Worm (Caenorhabditis elegans) whole organism, early embryonic: ENCODE results near the gene rde-1.

Experiments
- B0310.2 ChIP-seq: sonication (generic microtip); optimal IDR thresholded peaks from 2 replicates; lab custom pipeline; 2016; ENCODE audit warnings: mild to moderate bottlenecking, missing genetic modification characterization, missing compliant biosample characterization
- F13C5.2 ChIP-seq: sonication (generic microtip); optimal IDR thresholded peaks from 2 replicates; lab custom pipeline; 2017; ENCODE audit warnings: mild to moderate bottlenecking, missing genetic modification characterization, inconsistent platforms, missing compliant biosample characterization
- aly-1 ChIP-seq: sonication (generic microtip); optimal IDR thresholded peaks from 2 replicates; lab custom pipeline; 2016; ENCODE audit warnings: missing genetic modification characterization, missing compliant biosample characterization
- ama-1 ChIP-seq: fragments of 150-350 bp; optimal IDR thresholded peaks from 2 replicates; lab custom pipeline; 2014
- ceh-13 ChIP-seq: fragments of 200-800 bp; sonication (Bioruptor generic); optimal IDR thresholded peaks from 2 replicates; lab custom pipeline; 2018; ENCODE audit warnings: mild to moderate bottlenecking, missing genetic modification characterization, missing compliant biosample characterization
- ceh-36 ChIP-seq: sonication (generic microtip); optimal IDR thresholded peaks from 2 replicates; lab custom pipeline; 2016; ENCODE audit warnings: missing genetic modification characterization, inconsistent platforms, missing compliant biosample characterization
- ets-7 ChIP-seq: sonication (generic microtip); optimal IDR thresholded peaks from 2 replicates; lab custom pipeline; 2016; ENCODE audit warnings: missing genotype, missing genetic modification characterization, missing compliant biosample characterization
- flt-1 ChIP-seq: fragments of 200-800 bp; sonication (Bioruptor generic); IDR thresholded peaks from 2 replicates; pipeline ENCODE4 v1.3.6; 2022; ENCODE audit warnings: missing genetic modification characterization, missing compliant biosample characterization
- hmbx-1 ChIP-seq: sonication (generic microtip); optimal IDR thresholded peaks from 2 replicates; lab custom pipeline; 2016; ENCODE audit warnings: mild to moderate bottlenecking, missing genetic modification characterization, missing compliant biosample characterization
- hmg-4 ChIP-seq: fragments of 200-800 bp; sonication (Bioruptor generic); optimal IDR thresholded peaks from 2 replicates; lab custom pipeline; 2018; ENCODE audit warnings: mild to moderate bottlenecking, missing genetic modification characterization, missing compliant biosample characterization
- hnd-1 ChIP-seq: sonication (generic microtip); optimal IDR thresholded peaks from 2 replicates; lab custom pipeline; 2016; ENCODE audit warnings: missing genetic modification characterization, missing compliant biosample characterization
- pes-1 ChIP-seq: fragments of 200-800 bp; sonication (Bioruptor generic); IDR thresholded peaks from 2 replicates; pipeline ENCODE4 v1.3.6; 2022; ENCODE audit warnings: missing genetic modification reagents, missing genetic modification characterization, missing compliant biosample characterization
- scrt-1 ChIP-seq: fragments of 200-800 bp; sonication (Bioruptor generic); IDR thresholded peaks from 2 replicates; pipeline ENCODE4 v1.3.6; 2022; ENCODE audit warnings: missing genetic modification characterization, missing compliant biosample characterization
- sea-1 ChIP-seq: fragments of 200-800 bp; sonication (Bioruptor generic); conservative IDR thresholded peaks from 2 replicates; pipeline ENCODE4 v1.3.6; 2022; ENCODE audit warnings: missing genetic modification characterization, missing compliant biosample characterization
- tbx-11 ChIP-seq: fragments of 200-800 bp; sonication (Bioruptor generic); IDR thresholded peaks from 2 replicates; pipeline ENCODE4 v1.3.6; 2022; ENCODE audit warnings: missing genetic modification characterization, missing compliant biosample characterization
- tbx-37 ChIP-seq: fragments of 200-800 bp; sonication (Bioruptor generic); conservative IDR thresholded peaks from 2 replicates; pipeline ENCODE4 v1.3.6; 2022; ENCODE audit warnings: missing genetic modification reagents, missing genetic modification characterization, missing compliant biosample characterization
- tra-4 ChIP-seq: sonication (generic microtip); optimal IDR thresholded peaks from 2 replicates; lab custom pipeline; 2017; ENCODE audit warnings: missing genetic modification characterization, missing compliant biosample characterization

Gene rde-1

ce11 chrV:10023062-10023536 is 31.7 kb upstream of the rde-1 start:
- no peak for TF ChIP-seq hnd-1 (tag; lab: Kevin White, UChicago)
- no peak for TF ChIP-seq pes-1 (GFP tag; lab: Robert Waterston, UW)
- TF ChIP-seq aly-1 (tag; lab: Kevin White, UChicago), result no peak
- TF ChIP-seq flt-1 (GFP tag; lab: Robert Waterston, UW), result no peak
- no peak for TF ChIP-seq tbx-11 (GFP tag; lab: Robert Waterston, UW)
- no peak for TF ChIP-seq F13C5.2 (tag; lab: Kevin White, UChicago)
- no peak for TF ChIP-seq ceh-13 (GFP tag; lab: Kevin White, UChicago)
- TF ChIP-seq ets-7 (tag; lab: Kevin White, UChicago), result no peak
- TF ChIP-seq hmg-4, result no peak
- TF ChIP-seq tbx-37, result no peak
- TF ChIP-seq tra-4 (tag; lab: Kevin White, UChicago), result no peak
- no peak for TF ChIP-seq ceh-36 (tag; lab: Kevin White, UChicago)
- no peak for TF ChIP-seq B0310.2
- TF ChIP-seq sea-1 (GFP tag; lab: Robert Waterston, UW), result no peak

ce11 chrV:10019934-10020333 is 28.5 kb upstream of the rde-1 start:
- no peak for TF ChIP-seq hnd-1 (tag; lab: Kevin White, UChicago)
- no peak for TF ChIP-seq scrt-1 (GFP tag; lab: Robert Waterston, UW)
- TF ChIP-seq ets-7 (tag; lab: Kevin White, UChicago), result no peak
- no peak for TF ChIP-seq flt-1 (GFP tag; lab: Robert Waterston, UW)
- no peak for TF ChIP-seq hmg-4
- TF ChIP-seq tbx-37, result no peak
- no peak for TF ChIP-seq B0310.2
- TF ChIP-seq ama-1, result no peak
- no peak for TF ChIP-seq hmbx-1
- no peak for TF ChIP-seq ceh-13 (GFP tag; lab: Kevin White, UChicago)
- no peak for TF ChIP-seq tra-4 (tag; lab: Kevin White, UChicago)
- TF ChIP-seq F13C5.2 (tag; lab: Kevin White, UChicago), result no peak
- TF ChIP-seq tbx-11 (GFP tag; lab: Robert Waterston, UW), result no peak
- TF ChIP-seq aly-1 (tag; lab: Kevin White, UChicago), result no peak
- TF ChIP-seq ceh-36 (tag; lab: Kevin White, UChicago), result no peak
- TF ChIP-seq pes-1 (GFP tag; lab: Robert Waterston, UW), result no peak
- no peak for TF ChIP-seq sea-1 (GFP tag; lab: Robert Waterston, UW)

ce11 chrV:10019083-10019624 is 27.7 kb upstream of the rde-1 start:
- no peak for TF ChIP-seq tra-4 (tag; lab: Kevin White, UChicago)
- no peak for TF ChIP-seq F13C5.2 (tag; lab: Kevin White, UChicago)

ce11 chrV:10018291-10018690 is 26.8 kb upstream of the rde-1 start:
- TF ChIP-seq tbx-11 (GFP tag; lab: Robert Waterston, UW) (no peak), F13C5.2 (tag; lab: Kevin White, UChicago) (no peak), hnd-1 (tag; lab: Kevin White, UChicago) (no peak), ceh-13 (GFP tag; lab: Kevin White, UChicago) (no peak), pes-1 (GFP tag; lab: Robert Waterston, UW) (no peak), sea-1 (GFP tag; lab: Robert Waterston, UW) (no peak), flt-1 (GFP tag; lab: Robert Waterston, UW) (no peak), ama-1 (no peak), hmbx-1 (no peak), B0310.2 (no peak)

ce11 chrV:10012639-10013038 is 21.2 kb upstream of the rde-1 start:
- TF ChIP-seq tra-4 (tag; lab: Kevin White, UChicago), result no peak
- no peak for TF ChIP-seq hnd-1 (tag; lab: Kevin White, UChicago)

ce11 chrV:10011623-10012022 is 20.2 kb upstream of the rde-1 start, which contains the start of gene lea-1:
Gene lea-1, plus strand, starts transcription at chrV:10011923.
- no peak for TF ChIP-seq tbx-11 (GFP tag; lab: Robert Waterston, UW)
- no peak for TF ChIP-seq aly-1 (tag; lab: Kevin White, UChicago)
- TF ChIP-seq B0310.2, result no peak
- TF ChIP-seq hmbx-1, result no peak

ce11 chrV:10007484-10007883 is 16.0 kb upstream of the rde-1 start:
- TF ChIP-seq ets-7 (tag; lab: Kevin White, UChicago), result no peak
- TF ChIP-seq ceh-13 (GFP tag; lab: Kevin White, UChicago), result no peak
- TF ChIP-seq tbx-37, result no peak
- TF ChIP-seq ceh-36 (tag; lab: Kevin White, UChicago), result no peak
- TF ChIP-seq flt-1 (GFP tag; lab: Robert Waterston, UW), result no peak
- TF ChIP-seq pes-1 (GFP tag; lab: Robert Waterston, UW), result no peak
- no peak for TF ChIP-seq hnd-1 (tag; lab: Kevin White, UChicago)
- no peak for TF ChIP-seq hmbx-1
- no peak for TF ChIP-seq F13C5.2 (tag; lab: Kevin White, UChicago)
- TF ChIP-seq hmg-4, result no peak
- TF ChIP-seq B0310.2, result no peak

- TF ChIP-seq pes-1 (GFP tag; lab: Robert Waterston, UW), result no peak
- no peak for TF ChIP-seq ama-1
Measured at ce11 chrV:10006374-10006773, 14.9 kb upstream of the rde-1 start.
